Worm (Caenorhabditis elegans) whole organism, young adult: ENCODE measurements around the gene bath-39.
A peak's percentile ranks its signal among the peaks of the same experiment; 100 is the strongest.

Experiments
- D2030.7 ChIP-seq: fragments of 200-800 bp; sonication (Bioruptor generic); IDR thresholded peaks from 2 replicates; pipeline ENCODE4 v1.3.6; 2022; ENCODE audit warnings: missing genetic modification reagents, missing genetic modification characterization, missing compliant biosample characterization
- F39B2.1 ChIP-seq: fragments of 200-800 bp; sonication (Bioruptor generic); IDR thresholded peaks from 2 replicates; pipeline ENCODE4 v1.3.6; 2022; ENCODE audit warnings: missing genetic modification reagents, missing genetic modification characterization, missing compliant biosample characterization
- F49E8.2 ChIP-seq: sonication (generic microtip); optimal IDR thresholded peaks from 3 replicates; lab custom pipeline; 2017; ENCODE audit warnings: missing genetic modification characterization, mild to moderate bottlenecking, missing compliant biosample characterization, antibody characterized with exemption, moderate library complexity; ENCODE audit not compliant: insufficient read depth
- F55B11.4 ChIP-seq: sonication (generic microtip); optimal IDR thresholded peaks from 2 replicates; lab custom pipeline; 2016; ENCODE audit warnings: missing compliant biosample characterization, missing genetic modification characterization, borderline replicate concordance; ENCODE audit not compliant: insufficient read depth
- akir-1 ChIP-seq: fragments of 200-800 bp; sonication (Bioruptor generic); optimal IDR thresholded peaks from 2 replicates; lab custom pipeline; 2018; ENCODE audit warnings: mild to moderate bottlenecking, missing genetic modification characterization, moderate library complexity, missing compliant biosample characterization
- ama-1 ChIP-seq, 3 experiments: fragments of 150-350 bp in 1 of 3; sonication (generic microtip) in 2 of 3; optimal IDR thresholded peaks; 2 replicates each; lab custom pipeline; 2014 to 2018; ENCODE audit warnings: missing biosample characterization in 2 of 3, missing genetic modification characterization in 2 of 3, missing genetic modification reagents in 2 of 3
- attf-3 ChIP-seq: fragments of 200-800 bp; sonication (Bioruptor generic); conservative IDR thresholded peaks from 2 replicates; pipeline ENCODE4 v1.3.6; 2022; ENCODE audit warnings: missing genetic modification reagents, missing genetic modification characterization, missing compliant biosample characterization
- chd-7 ChIP-seq: sonication (generic microtip); optimal IDR thresholded peaks from 2 replicates; lab custom pipeline; 2016; ENCODE audit warnings: mild to moderate bottlenecking, missing genetic modification characterization, moderate library complexity, missing compliant biosample characterization
- die-1 ChIP-seq: sonication (generic microtip); optimal IDR thresholded peaks from 2 replicates; lab custom pipeline; 2016; ENCODE audit warnings: missing genotype, mild to moderate bottlenecking, missing genetic modification characterization, missing compliant biosample characterization
- dox-1 ChIP-seq: fragments of 200-800 bp; sonication (Bioruptor generic); IDR thresholded peaks from 2 replicates; pipeline ENCODE4 v1.3.6; 2022; ENCODE audit warnings: missing genetic modification reagents, missing genetic modification characterization, missing compliant biosample characterization
- efl-1 ChIP-seq: fragments of 150-350 bp; optimal IDR thresholded peaks from 2 replicates; lab custom pipeline; 2014; ENCODE audit warnings: missing biosample characterization, missing genetic modification reagents, missing genetic modification characterization
- egl-44 ChIP-seq: fragments of 200-800 bp; sonication (Bioruptor generic); IDR thresholded peaks from 2 replicates; pipeline ENCODE4 v1.3.6; 2022; ENCODE audit warnings: missing genetic modification reagents, missing genetic modification characterization, missing compliant biosample characterization
- egrh-3 ChIP-seq: fragments of 200-800 bp; sonication (Bioruptor generic); IDR thresholded peaks from 2 replicates; pipeline ENCODE4 v1.3.6; 2022; ENCODE audit warnings: missing genetic modification reagents, missing genetic modification characterization, missing compliant biosample characterization
- ekl-4 ChIP-seq: fragments of 200-800 bp; sonication (Bioruptor generic); IDR thresholded peaks from 2 replicates; pipeline ENCODE4 v1.3.6; 2022; ENCODE audit warnings: missing genetic modification reagents, missing genetic modification characterization, missing compliant biosample characterization
- hlh-12 ChIP-seq: sonication (generic microtip); optimal IDR thresholded peaks from 2 replicates; lab custom pipeline; 2016; ENCODE audit warnings: missing genetic modification characterization, missing compliant biosample characterization
- hrde-1 ChIP-seq: sonication (generic microtip); optimal IDR thresholded peaks from 2 replicates; lab custom pipeline; 2016; ENCODE audit warnings: missing genetic modification characterization, mild to moderate bottlenecking, missing compliant biosample characterization, moderate library complexity, missing genotype, missing genetic modification reagents, borderline replicate concordance
- hsf-1 ChIP-seq: fragments of 200-800 bp; sonication (Bioruptor generic); IDR thresholded peaks from 2 replicates; pipeline ENCODE4 v1.3.6; 2022; ENCODE audit warnings: missing genetic modification reagents, missing genetic modification characterization, missing compliant biosample characterization
- let-607 ChIP-seq, 2 experiments: fragments of 200-800 bp in 1 of 2; sonication (Bioruptor generic) in 1 of 2; sonication (generic microtip) in 1 of 2; optimal IDR thresholded peaks; 2 replicates each; lab custom pipeline; 2016 to 2018; ENCODE audit warnings: mild to moderate bottlenecking in 2 of 2, missing compliant biosample characterization in 2 of 2, missing genetic modification characterization in 2 of 2, moderate library complexity in 2 of 2, missing genotype in 1 of 2
- lin-40 ChIP-seq: sonication (generic microtip); optimal IDR thresholded peaks from 2 replicates; lab custom pipeline; 2016; ENCODE audit warnings: missing genetic modification characterization, mild to moderate bottlenecking, missing compliant biosample characterization, missing genotype, missing genetic modification reagents
- lin-54 ChIP-seq: fragments of 200-800 bp; sonication (Bioruptor generic); optimal IDR thresholded peaks from 2 replicates; lab custom pipeline; 2018; ENCODE audit warnings: mild to moderate bottlenecking, missing genetic modification characterization, missing compliant biosample characterization
- madf-10 ChIP-seq: sonication (generic microtip); optimal IDR thresholded peaks from 2 replicates; lab custom pipeline; 2016; ENCODE audit warnings: mild to moderate bottlenecking, missing genetic modification characterization, missing compliant biosample characterization
- nfyb-1 ChIP-seq: fragments of 200-800 bp; sonication (Bioruptor generic); IDR thresholded peaks from 2 replicates; pipeline ENCODE4 v1.3.6; 2022; ENCODE audit warnings: missing genetic modification reagents, missing genetic modification characterization, missing compliant biosample characterization
- nhr-120 ChIP-seq: fragments of 200-800 bp; sonication (Bioruptor generic); IDR thresholded peaks from 2 replicates; pipeline ENCODE4 v1.3.6; 2022; ENCODE audit warnings: missing genetic modification characterization, missing compliant biosample characterization
- nhr-179 ChIP-seq: sonication (generic microtip); optimal IDR thresholded peaks from 2 replicates; lab custom pipeline; 2016; ENCODE audit warnings: mild to moderate bottlenecking, missing genetic modification characterization, missing compliant biosample characterization
- nhr-80 ChIP-seq: sonication (generic microtip); optimal IDR thresholded peaks from 2 replicates; lab custom pipeline; 2016; ENCODE audit warnings: missing genetic modification characterization, missing compliant biosample characterization
- nhr-90 ChIP-seq: sonication (generic microtip); optimal IDR thresholded peaks from 2 replicates; lab custom pipeline; 2016; ENCODE audit warnings: missing genotype, mild to moderate bottlenecking, missing genetic modification characterization, missing compliant biosample characterization
- rec-8 ChIP-seq, 2 experiments: sonication (generic microtip); optimal IDR thresholded peaks; 2 replicates each; lab custom pipeline; 2016; ENCODE audit warnings: mild to moderate bottlenecking in 2 of 2, missing genetic modification characterization in 2 of 2, missing genetic modification reagents in 2 of 2, missing genotype in 2 of 2, missing biosample characterization in 1 of 2, missing compliant biosample characterization in 1 of 2, moderate library complexity in 1 of 2
- sptf-2 ChIP-seq: fragments of 200-800 bp; sonication (Bioruptor generic); optimal IDR thresholded peaks from 2 replicates; lab custom pipeline; 2018; ENCODE audit warnings: mild to moderate bottlenecking, missing genetic modification characterization, missing compliant biosample characterization
- zim-3 ChIP-seq: sonication (generic microtip); optimal IDR thresholded peaks from 2 replicates; lab custom pipeline; 2017; ENCODE audit warnings: mild to moderate bottlenecking, missing genetic modification characterization, moderate library complexity, missing compliant biosample characterization
- ztf-18 ChIP-seq: sonication (generic microtip); optimal IDR thresholded peaks from 2 replicates; lab custom pipeline; 2016; ENCODE audit warnings: missing genotype, mild to moderate bottlenecking, missing genetic modification characterization, missing compliant biosample characterization
- ztf-28 ChIP-seq: fragments of 200-800 bp; sonication (Bioruptor generic); IDR thresholded peaks from 2 replicates; pipeline ENCODE4 v1.3.6; 2022; ENCODE audit warnings: missing genetic modification reagents, missing genetic modification characterization, missing compliant biosample characterization
- ztf-6 ChIP-seq: fragments of 200-800 bp; sonication (Bioruptor generic); IDR thresholded peaks from 2 replicates; pipeline ENCODE4 v1.3.6; 2022; ENCODE audit warnings: missing genetic modification reagents, missing genetic modification characterization, missing compliant biosample characterization

Gene bath-39

DNA sequence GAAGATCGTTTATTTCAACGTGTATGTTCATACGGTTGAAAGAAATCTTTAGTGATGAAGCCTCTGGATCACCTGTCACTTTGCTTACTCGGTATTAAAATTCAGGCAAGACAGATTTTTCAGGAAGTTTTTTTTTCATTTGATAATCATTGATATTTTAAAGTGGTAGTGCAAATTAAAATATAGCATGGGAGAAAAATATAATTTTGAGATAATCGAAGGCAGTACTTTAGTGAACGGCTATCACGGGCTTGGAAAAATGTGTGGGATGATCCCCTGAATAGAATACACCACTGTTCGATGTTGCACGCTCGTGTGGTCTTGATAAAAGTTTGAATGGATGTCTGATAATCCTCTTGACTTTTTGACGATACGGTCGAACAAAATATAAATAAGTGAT is 31.9 kb upstream of the bath-39 start:
- no peak for TF ChIP-seq ztf-18

DNA sequence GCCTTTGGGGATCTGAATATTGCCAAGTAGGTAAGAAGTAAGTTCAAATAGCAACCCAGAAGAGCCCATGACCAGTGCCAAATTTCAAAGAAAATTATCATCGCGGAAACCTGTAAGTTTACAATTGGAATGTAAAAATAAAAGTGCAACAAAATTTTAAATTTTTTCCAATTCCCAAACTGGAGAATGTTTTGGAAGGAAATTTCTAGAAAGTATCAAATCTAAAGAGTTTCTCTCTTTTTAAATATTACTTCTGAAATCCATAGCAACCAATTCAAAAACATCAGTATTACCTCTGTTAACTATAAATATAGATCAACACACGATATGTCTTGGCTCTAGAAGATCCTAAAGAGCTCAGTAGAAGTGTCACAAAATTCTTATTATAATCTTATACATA is 30.6 kb upstream of the bath-39 start, which contains the start of gene srd-19:
TSS of gene srd-19 (minus strand) at position 101 of the 400 bp plus-strand sequence.
- TF ChIP-seq rec-8 (tag; optimal IDR thresholded peaks at IDR 0.05; lab: Kevin White, UChicago) (no peak), nhr-80 (tag; lab: Kevin White, UChicago) (no peak), lin-54 (GFP tag; lab: Kevin White, UChicago) (no peak), nhr-90 (tag; lab: Kevin White, UChicago) (no peak), egl-44 (GFP tag; lab: Robert Waterston, UW) (no peak), die-1 (tag; lab: Kevin White, UChicago) (no peak), sptf-2 (GFP tag; lab: Kevin White, UChicago) (no peak), F55B11.4 (no peak)

DNA sequence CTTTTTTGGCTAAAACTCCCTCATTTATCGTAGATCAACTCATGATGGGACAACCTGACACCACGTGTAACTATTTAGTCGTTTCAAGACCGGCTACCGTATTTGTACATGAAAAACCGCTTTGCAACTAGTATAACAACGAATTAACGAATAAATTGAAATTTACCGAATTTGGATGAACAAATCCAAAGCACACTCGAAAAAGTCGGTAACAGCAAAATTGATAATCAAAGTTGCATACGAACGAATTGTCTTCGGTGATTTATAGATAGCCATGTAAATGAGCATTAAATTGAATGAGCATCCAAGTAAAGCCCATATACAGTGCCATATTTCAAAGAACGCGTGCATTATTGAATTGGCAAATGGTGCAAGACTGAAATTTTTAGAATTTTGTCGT is 26.9 kb upstream of the bath-39 start, which contains the start of gene srd-17:
TSS of gene srd-17 (minus strand) at position 351 of the 400 bp plus-strand sequence.
- TF ChIP-seq ztf-28 (no peak), D2030.7 (GFP tag; lab: Robert Waterston, UW) (no peak), efl-1 (GFP tag; lab: Kevin White, UChicago) (no peak), zim-3 (no peak), F55B11.4 (no peak), let-607 (tag; optimal IDR thresholded peaks at IDR 0.05; lab: Kevin White, UChicago) (no peak), ztf-6 (no peak), nhr-179 (tag; lab: Kevin White, UChicago) (no peak), F39B2.1 (GFP tag; lab: Robert Waterston, UW) (no peak), F49E8.2 (no peak), ama-1 (optimal IDR thresholded peaks at IDR 0.05; lab: Kevin White, UChicago) (no peak), ama-1 (GFP tag; optimal IDR thresholded peaks at IDR 0.05; lab: Kevin White, UChicago) (no peak), chd-7 (tag; lab: Kevin White, UChicago) (no peak), hrde-1 (tag; lab: Kevin White, UChicago) (no peak), nhr-80 (tag; lab: Kevin White, UChicago) (no peak), madf-10 (tag; lab: Kevin White, UChicago) (no peak), akir-1 (GFP tag; lab: Kevin White, UChicago) (no peak), nhr-120 (GFP tag; lab: Robert Waterston, UW) (no peak), lin-40 (tag; lab: Kevin White, UChicago) (no peak)

DNA sequence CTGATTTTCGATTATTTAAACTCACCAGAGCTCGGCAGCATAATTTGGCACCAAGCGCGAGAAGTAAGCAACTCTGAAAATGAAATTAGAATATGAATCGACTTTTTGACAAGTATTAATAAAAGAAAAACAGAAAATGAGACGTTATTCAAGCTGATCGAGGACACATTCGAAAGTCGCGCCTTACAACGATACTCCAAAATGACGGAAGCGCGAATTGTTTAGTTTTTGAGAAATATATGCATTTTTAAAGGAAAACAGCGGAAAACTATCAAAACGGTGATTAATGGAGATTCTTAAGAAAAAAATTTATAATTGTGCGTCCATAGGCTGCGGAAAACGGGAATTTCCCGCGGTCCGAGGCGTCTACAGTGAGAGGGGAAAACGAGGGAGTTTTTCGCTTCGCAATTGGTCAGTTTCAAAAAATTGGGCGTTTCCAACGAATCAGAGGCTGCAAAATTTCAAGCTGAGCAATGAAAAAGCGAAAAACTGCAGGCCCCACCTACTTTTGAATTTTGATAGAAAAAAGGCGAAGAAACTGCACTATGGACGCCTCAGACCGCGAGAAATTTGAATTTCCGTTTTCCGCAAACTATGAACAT is 21.7 kb upstream of the bath-39 start, which contains the start of gene mes-4:
TSS of gene mes-4 (minus strand) at position 73 of the 602 bp plus-strand sequence.
- TF ChIP-seq hlh-12 (tag; lab: Kevin White, UChicago) (no peak), attf-3 (GFP tag; lab: Robert Waterston, UW) (peak; percentile 78), nfyb-1 (peak; percentile 83)

DNA sequence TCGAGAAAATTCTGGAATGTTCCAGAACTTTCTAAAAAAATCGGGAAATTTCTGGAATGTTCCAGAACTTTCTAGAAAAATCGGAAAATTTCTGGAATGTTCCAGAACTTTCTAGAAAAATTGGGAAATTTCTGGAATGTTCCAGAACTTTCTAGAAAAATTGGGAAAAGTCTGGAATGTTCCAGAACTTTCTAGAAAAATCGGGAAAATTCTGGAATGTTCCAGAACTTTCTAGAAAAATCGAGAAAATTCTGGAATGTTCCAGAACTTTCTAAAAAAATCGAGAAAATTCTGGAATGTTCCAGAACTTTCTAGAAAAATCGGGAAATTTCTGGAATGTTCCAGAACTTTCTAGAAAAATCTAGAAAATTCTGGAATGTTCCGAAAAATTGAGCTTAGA is 19.0 kb upstream of the bath-39 start:
- TF ChIP-seq D2030.7 (GFP tag; lab: Robert Waterston, UW) (peak; percentile 37; the same call in 1 of the 2 replicates), dox-1 (GFP tag; lab: Robert Waterston, UW) (peak; percentile 91), ekl-4 (GFP tag; lab: Robert Waterston, UW) (peak; percentile 61), hsf-1 (GFP tag; lab: Robert Waterston, UW) (peak; percentile 97), egrh-3 (GFP tag; lab: Robert Waterston, UW) (peak; percentile 67)
